Worm (Caenorhabditis elegans): ENCODE results near the gene K01B6.4.

The K01B6.4 gene

ce11 chrIII:9272107-9272506 lies 25.1 kb downstream of the K01B6.4 start:
- TF ChIP-seq Y95B8A.8 (GFP tag; IDR thresholded peaks at IDR 0.05) (0 out of 2 replicates have a peak, but pooled peaks have one; percentile 31), Y67H2A.10 (GFP tag; conservative IDR thresholded peaks at IDR 0.05) (no peak), pbrm-1 (GFP tag; IDR thresholded peaks at IDR 0.05) (0 out of 2 replicates have a peak, but pooled peaks have one; percentile 7), nhr-80 (tag; optimal IDR thresholded peaks at IDR 0.05) (no peak)

- TF ChIP-seq sptf-2 (GFP tag; optimal IDR thresholded peaks at IDR 0.05), result no peak
- TF ChIP-seq attf-5 (GFP tag; optimal IDR thresholded peaks at IDR 0.05), result no peak
Measured at ce11 chrIII:9271389-9271918, 25.8 kb downstream of the K01B6.4 start.

ce11 chrIII:9270183-9270582 lies 27.1 kb downstream of the K01B6.4 start:
- TF ChIP-seq nhr-80 (tag; optimal IDR thresholded peaks at IDR 0.05) (peak; percentile 29), Y79H2A.3 (GFP tag; conservative IDR thresholded peaks at IDR 0.05) (no peak)

- TF ChIP-seq ztf-26 (tag; optimal IDR thresholded peaks at IDR 0.05), result peak; percentile 27
- TF ChIP-seq F49E8.2 (tag; optimal IDR thresholded peaks at IDR 0.05; ENCODE audit: insufficient read depth), result no peak
- peak; percentile 42 for TF ChIP-seq lin-40 (tag; optimal IDR thresholded peaks at IDR 0.05)
- TF ChIP-seq ztf-18 (tag; optimal IDR thresholded peaks at IDR 0.05), result no peak
- TF ChIP-seq hmg-1.2 (GFP tag; IDR thresholded peaks at IDR 0.05), result peak; percentile 39; the same call in 1 of the 2 replicates
- no peak for TF ChIP-seq C06A6.2 (GFP tag; conservative IDR thresholded peaks at IDR 0.05)
- TF ChIP-seq nhr-80 (tag; optimal IDR thresholded peaks at IDR 0.05), result peak; percentile 52
- no peak for TF ChIP-seq aptf-3 (GFP tag; IDR thresholded peaks at IDR 0.05)
- no peak for TF ChIP-seq cebp-1 (GFP tag; IDR thresholded peaks at IDR 0.05)
- peak; percentile 34 for TF ChIP-seq cebp-1 (tag; optimal IDR thresholded peaks at IDR 0.05)
Measured at ce11 chrIII:9269012-9269471, 28.2 kb downstream of the K01B6.4 start, which contains the start of gene clip-1. Gene clip-1, minus strand, starts transcription at chrIII:9269062.

ce11 chrIII:9258510-9258909 lies 38.7 kb downstream of the K01B6.4 start:
- no peak for TF ChIP-seq egl-44 (GFP tag; IDR thresholded peaks at IDR 0.05)
- TF ChIP-seq nhr-80 (tag; optimal IDR thresholded peaks at IDR 0.05), result peak; percentile 54

- TF ChIP-seq lsy-27 (tag; optimal IDR thresholded peaks at IDR 0.05; ENCODE audit: borderline replicate concordance, insufficient read depth) (no peak), Y53G8AR.9 (GFP tag; conservative IDR thresholded peaks at IDR 0.05) (no peak), mes-4 (tag; optimal IDR thresholded peaks at IDR 0.05) (no peak), egl-18 (GFP tag; IDR thresholded peaks at IDR 0.05) (no peak)
Measured at ce11 chrIII:9256961-9257360, 40.3 kb downstream of the K01B6.4 start, which contains the start of gene M01A8.1. Gene M01A8.1, plus strand, starts transcription at chrIII:9257261.

ce11 chrIII:9255801-9256200 lies 41.4 kb downstream of the K01B6.4 start:
- TF ChIP-seq cebp-1 (GFP tag; IDR thresholded peaks at IDR 0.05), result peak; percentile 39; the same call in 1 of the 2 replicates
- no peak for TF ChIP-seq cebp-1 (tag; optimal IDR thresholded peaks at IDR 0.05)
- TF ChIP-seq nhr-80 (tag; optimal IDR thresholded peaks at IDR 0.05), result peak; percentile 79
- no peak for TF ChIP-seq nfya-2 (GFP tag; IDR thresholded peaks at IDR 0.05)
- TF ChIP-seq pha-4 (tag; optimal IDR thresholded peaks at IDR 0.05), result no peak
- no peak for TF ChIP-seq cebp-2 (GFP tag; IDR thresholded peaks at IDR 0.05)
- TF ChIP-seq die-1 (tag; optimal IDR thresholded peaks at IDR 0.05), result no peak
- TF ChIP-seq ztf-28 (GFP tag; IDR thresholded peaks at IDR 0.05), result no peak
- TF ChIP-seq attf-5 (GFP tag; optimal IDR thresholded peaks at IDR 0.05), result no peak
- TF ChIP-seq ceh-40 (GFP tag; IDR thresholded peaks at IDR 0.05), result no peak
